Fruit fly (Drosophila melanogaster) whole organism, embryonic: ENCODE data around the gene CG10581.

Source experiments
- CG10565 ChIP-seq: fragments of 200-800 bp; sonication (Bioruptor generic); optimal IDR thresholded peaks from 3 replicates; lab custom pipeline; 2016; ENCODE audit warnings: missing biosample characterization, mild to moderate bottlenecking, missing genetic modification characterization
- CG14710 ChIP-seq: fragments of 200-800 bp; sonication (Bioruptor generic); optimal IDR thresholded peaks from 3 replicates; lab custom pipeline; 2019; ENCODE audit warnings: missing biosample characterization, mild to moderate bottlenecking, missing genetic modification characterization, moderate library complexity
- CG16813 ChIP-seq: fragments of 200-800 bp; sonication (Bioruptor generic); IDR thresholded peaks from 3 replicates; pipeline ENCODE4 v1.3.6; 2022; ENCODE audit warnings: missing biosample characterization, missing genetic modification characterization; ENCODE audit not compliant: partially characterized antibody
- CG16863 ChIP-seq: fragments of 200-800 bp; sonication (Bioruptor generic); optimal IDR thresholded peaks from 3 replicates; lab custom pipeline; 2016; ENCODE audit warnings: missing biosample characterization, missing genetic modification characterization
- CG2889 ChIP-seq: fragments of 200-800 bp; sonication (Bioruptor generic); IDR thresholded peaks from 3 replicates; pipeline ENCODE4 v1.3.6; 2022; ENCODE audit warnings: missing biosample characterization, missing genetic modification characterization
- CG4617 ChIP-seq: fragments of 200-800 bp; sonication (Bioruptor generic); optimal IDR thresholded peaks from 3 replicates; lab custom pipeline; 2016; ENCODE audit warnings: missing biosample characterization, missing genetic modification characterization, borderline replicate concordance
- PHDP ChIP-seq: fragments of 200-800 bp; sonication (Bioruptor generic); optimal IDR thresholded peaks from 3 replicates; lab custom pipeline; 2018; ENCODE audit warnings: missing biosample characterization, mild to moderate bottlenecking, missing genetic modification characterization, moderate library complexity
- Spps ChIP-seq: fragments of 200-800 bp; sonication (Bioruptor generic); optimal IDR thresholded peaks from 2 replicates; lab custom pipeline; 2018; ENCODE audit warnings: missing biosample characterization, mild to moderate bottlenecking, missing genetic modification characterization
- org-1 ChIP-seq: fragments of 200-800 bp; sonication (Bioruptor generic); optimal IDR thresholded peaks from 2 replicates; lab custom pipeline; 2017; ENCODE audit warnings: missing biosample characterization, missing genetic modification characterization
- rib ChIP-seq: fragments of 200-800 bp; sonication (Bioruptor generic); IDR thresholded peaks from 2 replicates; pipeline ENCODE4 v1.3.6; 2022; ENCODE audit warnings: missing biosample characterization, missing genetic modification characterization
- row ChIP-seq: fragments of 200-800 bp; sonication (Bioruptor generic); IDR thresholded peaks from 3 replicates; pipeline ENCODE4 v1.3.6; 2022; ENCODE audit warnings: missing biosample characterization, missing genetic modification characterization
- sd ChIP-seq: fragments of 200-800 bp; sonication (Bioruptor generic); optimal IDR thresholded peaks from 3 replicates; lab custom pipeline; 2018; ENCODE audit warnings: missing biosample characterization, mild to moderate bottlenecking, missing genetic modification characterization, moderate library complexity
- slp2 ChIP-seq: fragments of 200-800 bp; sonication (Bioruptor generic); optimal IDR thresholded peaks from 2 replicates; lab custom pipeline; 2016; ENCODE audit warnings: missing biosample characterization, missing genetic modification characterization
- z ChIP-seq: fragments of 200-800 bp; sonication (Bioruptor generic); IDR thresholded peaks from 3 replicates; pipeline ENCODE4 v1.3.6; 2022; ENCODE audit warnings: missing biosample characterization, missing genetic modification characterization

dm6 chr3L:21057568-21057940 is 23.6 kb upstream of the CG10581 start:
- TF ChIP-seq row (GFP tag; lab: Robert Waterston, UW) (no peak), CG2889 (no peak), CG16863 (no peak), CG14710 (tag; lab: Kevin White, UChicago) (no peak), rib (GFP tag; lab: Robert Waterston, UW) (no peak), CG16813 (GFP tag; lab: Robert Waterston, UW) (no peak), slp2 (GFP tag; lab: Kevin White, UChicago) (no peak), PHDP (tag; lab: Kevin White, UChicago) (no peak), sd (tag; lab: Kevin White, UChicago) (no peak), org-1 (no peak), CG4617 (GFP tag; lab: Kevin White, UChicago) (no peak), CG10565 (GFP tag; lab: Kevin White, UChicago) (no peak), z (no peak), Spps (tag; lab: Kevin White, UChicago) (no peak)
